Fruit fly (Drosophila melanogaster): ENCODE data around the gene PolE1.

dm6 chr3R:23374290-23374689, 26.4 kb downstream of the PolE1 start:
- TF ChIP-seq Myc (optimal IDR thresholded peaks at IDR 0.05) (no peak), h (optimal IDR thresholded peaks at IDR 0.05) (no peak)
